Fruit fly (Drosophila melanogaster): ENCODE measurements around the gene nAChRbeta3.

nAChRbeta3 gene

DNA sequence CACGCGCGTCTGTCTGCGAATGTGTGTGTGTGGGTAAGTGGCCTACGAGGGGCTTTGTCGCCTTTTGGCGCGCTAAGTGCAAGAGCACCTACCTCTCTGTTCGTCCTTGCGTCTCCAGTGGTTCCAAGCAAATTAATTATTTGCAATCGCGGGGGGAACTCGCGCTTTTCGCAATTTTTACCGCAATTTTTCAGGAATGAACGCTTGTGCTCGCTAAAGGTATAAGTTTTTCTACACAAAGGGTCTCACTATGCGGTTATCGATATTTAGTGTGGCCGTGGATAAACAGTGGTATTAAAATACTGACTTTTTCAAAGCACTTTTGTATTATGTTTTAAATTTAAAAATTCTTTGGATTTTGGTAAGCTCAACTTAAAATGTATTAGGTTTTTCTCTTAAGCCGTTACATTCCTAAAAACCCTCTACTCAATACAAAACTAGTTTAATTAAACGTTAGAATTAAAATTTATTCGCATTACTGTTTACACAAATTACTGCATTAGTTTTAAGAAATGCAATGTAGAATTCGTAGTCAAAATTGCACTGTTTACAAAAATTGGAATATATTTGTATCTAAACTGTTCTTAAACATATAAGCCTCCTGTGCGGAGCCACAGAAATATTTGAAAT lies 2.5 kb upstream of the nAChRbeta3 start, which contains the start of gene lwr (continued):
- TF ChIP-seq Dek (tag; optimal IDR thresholded peaks at IDR 0.05) (no peak), CG31224 (GFP tag; IDR thresholded peaks at IDR 0.05) (no peak), CTCF (GFP tag; optimal IDR thresholded peaks at IDR 0.05) (no peak), Six4 (GFP tag; optimal IDR thresholded peaks at IDR 0.05) (no peak), CG17361 (GFP tag; IDR thresholded peaks at IDR 0.05) (no peak), Nf-YA (GFP tag; IDR thresholded peaks at IDR 0.05) (no peak), CG1792 (GFP tag; optimal IDR thresholded peaks at IDR 0.05) (no peak), HmgZ (tag; optimal IDR thresholded peaks at IDR 0.05) (peak; percentile 40), so (GFP tag; IDR thresholded peaks at IDR 0.05) (no peak), gce (GFP tag; IDR thresholded peaks at IDR 0.05) (no peak), CG10209 (GFP tag; optimal IDR thresholded peaks at IDR 0.05) (no peak), repo (GFP tag; optimal IDR thresholded peaks at IDR 0.05) (no peak), nmo (GFP tag; optimal IDR thresholded peaks at IDR 0.05) (peak; percentile 15), CG12219 (GFP tag; optimal IDR thresholded peaks at IDR 0.05) (no peak), CG12155 (GFP tag; optimal IDR thresholded peaks at IDR 0.05) (no peak), CG17186 (GFP tag; optimal IDR thresholded peaks at IDR 0.05) (peak; percentile 2), Sry-δ (GFP tag; optimal IDR thresholded peaks at IDR 0.05) (peak; percentile 60), CG8478 (optimal IDR thresholded peaks at IDR 0.05) (no peak), CG9609 (GFP tag; optimal IDR thresholded peaks at IDR 0.05) (no peak), unc-4 (GFP tag; IDR thresholded peaks at IDR 0.05; ENCODE audit: partially characterized antibody) (peak; percentile 65), pum (GFP tag; optimal IDR thresholded peaks at IDR 0.05) (no peak), dm (GFP tag; optimal IDR thresholded peaks at IDR 0.05) (peak; percentile 43), tll (GFP tag; optimal IDR thresholded peaks at IDR 0.05) (no peak), dpn (GFP tag; optimal IDR thresholded peaks at IDR 0.05) (no peak), CG9797 (GFP tag; optimal IDR thresholded peaks at IDR 0.05) (peak; percentile 89), CG18262 (tag; optimal IDR thresholded peaks at IDR 0.05) (no peak), crc (GFP tag; optimal IDR thresholded peaks at IDR 0.05) (no peak), CG1832 (GFP tag; optimal IDR thresholded peaks at IDR 0.05) (no peak), CG8359 (GFP tag; optimal IDR thresholded peaks at IDR 0.05; ENCODE audit: borderline replicate concordance) (no peak), otp (GFP tag; IDR thresholded peaks at IDR 0.05) (no peak), Doc3 (GFP tag; IDR thresholded peaks at IDR 0.05; ENCODE audit: partially characterized antibody) (peak; percentile 64), ken (GFP tag; IDR thresholded peaks at IDR 0.05) (no peak), oc (tag; optimal IDR thresholded peaks at IDR 0.05) (no peak), HmgD (GFP tag; optimal IDR thresholded peaks at IDR 0.05) (no peak), CG2120 (GFP tag; optimal IDR thresholded peaks at IDR 0.05) (peak; percentile 11), cg (GFP tag; optimal IDR thresholded peaks at IDR 0.05) (peak; percentile 71), dimm (GFP tag; IDR thresholded peaks at IDR 0.05) (no peak), BEAF-32 (GFP tag; optimal IDR thresholded peaks at IDR 0.05) (peak; percentile 79), CG4854 (GFP tag; optimal IDR thresholded peaks at IDR 0.05) (no peak), CG3407 (GFP tag; optimal IDR thresholded peaks at IDR 0.05) (no peak), ewg (GFP tag; optimal IDR thresholded peaks at IDR 0.05) (no peak), CG15601 (tag; optimal IDR thresholded peaks at IDR 0.05) (peak; percentile 23), Stat92E (GFP tag; optimal IDR thresholded peaks at IDR 0.05) (peak in 1 of 3 experiments; percentile 32), CG9876 (GFP tag; optimal IDR thresholded peaks at IDR 0.05) (no peak), vfl (GFP tag; optimal IDR thresholded peaks at IDR 0.05) (no peak), emc (GFP tag; optimal IDR thresholded peaks at IDR 0.05) (no peak), CrebB (tag; optimal IDR thresholded peaks at IDR 0.05) (no peak), zf30C (GFP tag; optimal IDR thresholded peaks at IDR 0.05) (no peak), vvl (GFP tag; IDR thresholded peaks at IDR 0.05) (no peak), gfzf (GFP tag; optimal IDR thresholded peaks at IDR 0.05) (peak; percentile 83), CG3838 (GFP tag; optimal IDR thresholded peaks at IDR 0.05) (no peak)

Data from whole organism, embryonic.